Worm (Caenorhabditis elegans): ENCODE data around the gene srx-60.

DNA sequence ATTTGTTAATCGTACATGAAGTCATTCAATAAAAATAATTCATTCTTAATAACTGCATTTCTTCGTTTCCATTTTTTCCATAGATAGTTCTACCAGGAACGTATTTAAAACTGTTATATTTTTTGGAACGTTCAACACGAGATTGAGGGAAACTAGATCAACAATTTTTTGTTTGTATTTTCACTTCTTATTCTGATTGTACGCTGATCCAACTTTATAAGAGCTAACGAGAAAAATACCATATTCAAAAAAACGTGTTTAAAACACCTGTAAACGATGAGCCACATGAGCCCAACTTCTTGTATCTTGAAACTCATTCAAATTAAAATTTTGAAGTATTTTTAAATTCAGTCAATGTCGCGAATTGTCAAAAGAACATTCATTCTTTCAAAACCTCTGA lies 15.9 kb downstream of the srx-60 start:
- TF ChIP-seq die-1 (tag; optimal IDR thresholded peaks at IDR 0.05) (no peak), F57A8.1 (GFP tag; optimal IDR thresholded peaks at IDR 0.05) (no peak), F37B4.10 (GFP tag; IDR thresholded peaks at IDR 0.05) (no peak), nfya-2 (GFP tag; IDR thresholded peaks at IDR 0.05) (no peak), snpc-4 (GFP tag; optimal IDR thresholded peaks at IDR 0.05) (no peak), snpc-4 (tag; optimal IDR thresholded peaks at IDR 0.05) (no peak), mxl-1 (tag; optimal IDR thresholded peaks at IDR 0.05) (no peak), ztf-18 (tag; optimal IDR thresholded peaks at IDR 0.05) (no peak), F49E8.2 (tag; optimal IDR thresholded peaks at IDR 0.05; ENCODE audit: insufficient read depth) (no peak), unc-62 (GFP tag; optimal IDR thresholded peaks at IDR 0.05) (no peak)

All from whole organism, young adult.